Fruit fly (Drosophila melanogaster): Measurements from ENCODE around the gene CG2186.

DNA sequence GAGAGGGAATG is 10.2 kb upstream of the CG2186 start, which contains the start of gene Pgls:
- TF ChIP-seq OdsH (GFP tag; optimal IDR thresholded peaks at IDR 0.05) (no peak), CG3919 (GFP tag; optimal IDR thresholded peaks at IDR 0.05) (no peak), Sox14 (GFP tag; optimal IDR thresholded peaks at IDR 0.05) (no peak), CG1621 (tag; optimal IDR thresholded peaks at IDR 0.05) (no peak), Hr38 (GFP tag; optimal IDR thresholded peaks at IDR 0.05) (no peak), Hr4 (GFP tag; optimal IDR thresholded peaks at IDR 0.05) (no peak), Ets21C (GFP tag; optimal IDR thresholded peaks at IDR 0.05) (no peak), vri (GFP tag; optimal IDR thresholded peaks at IDR 0.05) (no peak), Met (GFP tag; optimal IDR thresholded peaks at IDR 0.05) (no peak), fkh (GFP tag; optimal IDR thresholded peaks at IDR 0.05) (no peak), CG31627 (GFP tag; optimal IDR thresholded peaks at IDR 0.05) (no peak), Gug (GFP tag; IDR thresholded peaks at IDR 0.05) (no peak), Lpt (GFP tag; optimal IDR thresholded peaks at IDR 0.05) (no peak), net (GFP tag; optimal IDR thresholded peaks at IDR 0.05) (no peak)

Data from whole organism, prepupa.